Worm (Caenorhabditis elegans): ENCODE data around the gene nlp-56.
A peak's percentile ranks its signal among the peaks of the same experiment; 100 is the strongest.

Gene nlp-56

ce11 chrIV:14793900-14794624 lies 9.5 kb upstream of the nlp-56 start (continued):
- no peak for TF ChIP-seq mab-5 (tag; optimal IDR thresholded peaks at IDR 0.05)
- no peak for TF ChIP-seq egl-27 (tag; optimal IDR thresholded peaks at IDR 0.05)
- no peak for TF ChIP-seq nhr-237 (tag; optimal IDR thresholded peaks at IDR 0.05)
- no peak for TF ChIP-seq nhr-77 (tag; optimal IDR thresholded peaks at IDR 0.05)
- peak; percentile 38 for TF ChIP-seq sma-9 (GFP tag; optimal IDR thresholded peaks at IDR 0.05)
- TF ChIP-seq sma-9 (tag; optimal IDR thresholded peaks at IDR 0.05): no peak
- peak; percentile 38 for TF ChIP-seq sem-4 (tag; optimal IDR thresholded peaks at IDR 0.05)

ce11 chrIV:14792602-14793232 lies 8.2 kb upstream of the nlp-56 start, which contains the start of gene gdi-1:
Gene gdi-1, minus strand, starts transcription at chrIV:14792887.
- no peak for TF ChIP-seq sma-9 (GFP tag; optimal IDR thresholded peaks at IDR 0.05)
- no peak for TF ChIP-seq sma-9 (tag; optimal IDR thresholded peaks at IDR 0.05)
- peak; percentile 45 for TF ChIP-seq ama-1 (optimal IDR thresholded peaks at IDR 0.05)
- TF ChIP-seq nhr-77 (tag; optimal IDR thresholded peaks at IDR 0.05): no peak
- TF ChIP-seq lsy-2 (tag; optimal IDR thresholded peaks at IDR 0.05): peak in 1 of 2 experiments; percentile 33

ce11 chrIV:14790579-14790978 lies 6.0 kb upstream of the nlp-56 start:
- TF ChIP-seq lsy-2 (tag; optimal IDR thresholded peaks at IDR 0.05): peak in 1 of 2 experiments; percentile 13
- no peak for TF ChIP-seq skn-1 (tag; optimal IDR thresholded peaks at IDR 0.05)
- TF ChIP-seq mbf-1 (tag; optimal IDR thresholded peaks at IDR 0.05): no peak
- no peak for TF ChIP-seq nhr-11 (tag; optimal IDR thresholded peaks at IDR 0.05)
- TF ChIP-seq ama-1 (optimal IDR thresholded peaks at IDR 0.05): peak; percentile 18
- no peak for TF ChIP-seq ztf-1 (GFP tag; conservative IDR thresholded peaks at IDR 0.05)

- peak; percentile 32 for TF ChIP-seq fos-1 (tag; optimal IDR thresholded peaks at IDR 0.05)
- TF ChIP-seq alr-1 (tag; optimal IDR thresholded peaks at IDR 0.05): no peak
- TF ChIP-seq dmd-4 (tag; optimal IDR thresholded peaks at IDR 0.05): no peak
- TF ChIP-seq ztf-1 (GFP tag; conservative IDR thresholded peaks at IDR 0.05): no peak
- peak; percentile 56 for TF ChIP-seq unc-55 (GFP tag; optimal IDR thresholded peaks at IDR 0.05)
- peak; percentile 36 for TF ChIP-seq lin-13 (GFP tag; optimal IDR thresholded peaks at IDR 0.05)
- peak; percentile 25 for TF ChIP-seq ama-1 (optimal IDR thresholded peaks at IDR 0.05)
- TF ChIP-seq C34F6.9 (tag; optimal IDR thresholded peaks at IDR 0.05): peak; percentile 90
- peak; percentile 5 for TF ChIP-seq egl-27 (tag; optimal IDR thresholded peaks at IDR 0.05)
- TF ChIP-seq ceh-82 (tag; optimal IDR thresholded peaks at IDR 0.05): no peak
- TF ChIP-seq nhr-6 (tag; optimal IDR thresholded peaks at IDR 0.05): peak; percentile 14
- no peak for TF ChIP-seq snpc-4 (tag; optimal IDR thresholded peaks at IDR 0.05)
- no peak for TF ChIP-seq ZK546.5 (tag; optimal IDR thresholded peaks at IDR 0.05)
- no peak for TF ChIP-seq nhr-11 (tag; optimal IDR thresholded peaks at IDR 0.05)
- TF ChIP-seq peb-1 (tag; optimal IDR thresholded peaks at IDR 0.05): no peak
- TF ChIP-seq sma-9 (GFP tag; optimal IDR thresholded peaks at IDR 0.05): peak; percentile 4
- no peak for TF ChIP-seq sma-9 (tag; optimal IDR thresholded peaks at IDR 0.05)
- TF ChIP-seq nhr-21 (tag; optimal IDR thresholded peaks at IDR 0.05): no peak
- TF ChIP-seq elt-3 (tag; optimal IDR thresholded peaks at IDR 0.05): no peak
- TF ChIP-seq lsy-2 (tag; optimal IDR thresholded peaks at IDR 0.05): peak in 1 of 2 experiments; percentile 62
- TF ChIP-seq ceh-16 (tag; optimal IDR thresholded peaks at IDR 0.05): no peak
- peak; percentile 86 for TF ChIP-seq crh-2 (tag; optimal IDR thresholded peaks at IDR 0.05)
- no peak for TF ChIP-seq ztf-4 (tag; optimal IDR thresholded peaks at IDR 0.05)
- TF ChIP-seq nhr-25 (tag; optimal IDR thresholded peaks at IDR 0.05): peak; percentile 17
- TF ChIP-seq R02D3.7 (tag; optimal IDR thresholded peaks at IDR 0.05): no peak
- no peak for TF ChIP-seq unc-39 (tag; optimal IDR thresholded peaks at IDR 0.05)
- TF ChIP-seq Y55F3AM.14 (GFP tag; optimal IDR thresholded peaks at IDR 0.05): no peak
- no peak for TF ChIP-seq nhr-237 (tag; optimal IDR thresholded peaks at IDR 0.05)
- peak; percentile 22 for TF ChIP-seq nhr-129 (tag; optimal IDR thresholded peaks at IDR 0.05)
- peak; percentile 39 for TF ChIP-seq sma-3 (GFP tag; optimal IDR thresholded peaks at IDR 0.05)
- no peak for TF ChIP-seq blmp-1 (tag; optimal IDR thresholded peaks at IDR 0.05; ENCODE audit: insufficient read depth)
- no peak for TF ChIP-seq sem-4 (tag; optimal IDR thresholded peaks at IDR 0.05)
- no peak for TF ChIP-seq nhr-10 (tag; optimal IDR thresholded peaks at IDR 0.05)
- TF ChIP-seq F13H6.1 (tag; optimal IDR thresholded peaks at IDR 0.05): peak; percentile 55
- no peak for TF ChIP-seq nhr-12 (tag; optimal IDR thresholded peaks at IDR 0.05)
- no peak for TF ChIP-seq aly-2 (tag; optimal IDR thresholded peaks at IDR 0.05)
- no peak for TF ChIP-seq elt-1 (tag; optimal IDR thresholded peaks at IDR 0.05)
- TF ChIP-seq nhr-23 (tag; optimal IDR thresholded peaks at IDR 0.05): no peak
- TF ChIP-seq mdl-1 (tag; optimal IDR thresholded peaks at IDR 0.05): no peak
These were observed 2.0 kb upstream of the nlp-56 start, which contains the start of gene melo-1 for ce11 chrIV:14786374-14787136. Gene melo-1, plus strand, starts transcription at chrIV:14787031.
